Fruit fly (Drosophila melanogaster) whole organism, embryonic: ENCODE measurements around the gene CG14362.

Experiments
- Adf1 ChIP-seq: fragments of 200-800 bp; sonication (Bioruptor generic); IDR thresholded peaks from 2 replicates; pipeline ENCODE4 v1.3.6; 2022; ENCODE audit warnings: missing biosample characterization, missing genetic modification characterization
- Asciz ChIP-seq: fragments of 200-800 bp; sonication (Bioruptor generic); optimal IDR thresholded peaks from 2 replicates; lab custom pipeline; 2017; ENCODE audit warnings: missing biosample characterization, mild to moderate bottlenecking, missing genetic modification characterization, missing genetic modification reagents
- B-H1 ChIP-seq: fragments of 200-800 bp; sonication (Bioruptor generic); IDR thresholded peaks from 3 replicates; pipeline ENCODE4 v1.3.6; 2022; ENCODE audit warnings: missing biosample characterization, missing genetic modification characterization
- Bdp1 ChIP-seq: fragments of 200-800 bp; sonication (Bioruptor generic); optimal IDR thresholded peaks from 3 replicates; lab custom pipeline; 2016; ENCODE audit warnings: missing biosample characterization, missing genetic modification characterization
- CG10267 ChIP-seq: fragments of 200-800 bp; sonication (Bioruptor generic); optimal IDR thresholded peaks from 2 replicates; lab custom pipeline; 2018; ENCODE audit warnings: missing biosample characterization, mild to moderate bottlenecking, missing genetic modification characterization, moderate library complexity
- CG10543 ChIP-seq: fragments of 200-800 bp; sonication (Bioruptor generic); optimal IDR thresholded peaks from 3 replicates; lab custom pipeline; 2017; ENCODE audit warnings: missing biosample characterization, mild to moderate bottlenecking, missing genetic modification characterization, moderate library complexity
- CG10979 ChIP-seq: fragments of 200-800 bp; sonication (Bioruptor generic); optimal IDR thresholded peaks from 2 replicates; lab custom pipeline; 2018; ENCODE audit warnings: missing biosample characterization, mild to moderate bottlenecking, missing genetic modification characterization, moderate library complexity
- CG12104 ChIP-seq: fragments of 200-800 bp; sonication (Bioruptor generic); optimal IDR thresholded peaks from 3 replicates; lab custom pipeline; 2016; ENCODE audit warnings: missing biosample characterization, missing genetic modification characterization
- CG12391 ChIP-seq: fragments of 200-800 bp; sonication (Bioruptor generic); optimal IDR thresholded peaks from 3 replicates; lab custom pipeline; 2018; ENCODE audit warnings: missing biosample characterization, mild to moderate bottlenecking, missing genetic modification characterization, moderate library complexity
- CG14860 ChIP-seq: fragments of 200-800 bp; sonication (Bioruptor generic); IDR thresholded peaks from 3 replicates; pipeline ENCODE4 v1.3.6; 2022; ENCODE audit warnings: missing biosample characterization, missing genetic modification characterization; ENCODE audit not compliant: partially characterized antibody
- CG2129 ChIP-seq: fragments of 200-800 bp; sonication (Bioruptor generic); IDR thresholded peaks from 2 replicates; pipeline ENCODE4 v1.3.6; 2022; ENCODE audit warnings: missing biosample characterization, missing genetic modification characterization; ENCODE audit not compliant: partially characterized antibody
- CG30403 ChIP-seq: fragments of 200-800 bp; sonication (Bioruptor generic); optimal IDR thresholded peaks from 3 replicates; lab custom pipeline; 2016; ENCODE audit warnings: missing biosample characterization, missing genetic modification characterization
- CG31365 ChIP-seq: fragments of 200-800 bp; sonication (Bioruptor generic); optimal IDR thresholded peaks from 2 replicates; lab custom pipeline; 2018; ENCODE audit warnings: missing biosample characterization, mild to moderate bottlenecking, missing genetic modification characterization
- CG3163 ChIP-seq: fragments of 200-800 bp; sonication (Bioruptor generic); optimal IDR thresholded peaks from 3 replicates; lab custom pipeline; 2016; ENCODE audit warnings: missing biosample characterization, missing genetic modification characterization
- CG6272 ChIP-seq: fragments of 200-800 bp; sonication (Bioruptor generic); IDR thresholded peaks from 2 replicates; pipeline ENCODE4 v1.3.6; 2022; ENCODE audit warnings: missing biosample characterization, missing genetic modification characterization
- CG7745 ChIP-seq: fragments of 200-800 bp; sonication (Bioruptor generic); optimal IDR thresholded peaks from 2 replicates; lab custom pipeline; 2018; ENCODE audit warnings: missing biosample characterization, mild to moderate bottlenecking, missing genetic modification characterization, moderate library complexity
- CG7786 ChIP-seq: fragments of 200-800 bp; sonication (Bioruptor generic); optimal IDR thresholded peaks from 2 replicates; lab custom pipeline; 2016; ENCODE audit warnings: missing biosample characterization, missing genetic modification characterization
- CG7963 ChIP-seq: fragments of 200-800 bp; sonication (Bioruptor generic); IDR thresholded peaks from 3 replicates; pipeline ENCODE4 v1.3.6; 2022; ENCODE audit warnings: missing biosample characterization, missing genetic modification characterization; ENCODE audit not compliant: partially characterized antibody
- CG7987 ChIP-seq: fragments of 200-800 bp; sonication (Bioruptor generic); optimal IDR thresholded peaks from 2 replicates; lab custom pipeline; 2018; ENCODE audit warnings: missing biosample characterization, mild to moderate bottlenecking, missing genetic modification characterization, moderate library complexity
- CG8089 ChIP-seq: fragments of 200-800 bp; sonication (Bioruptor generic); optimal IDR thresholded peaks from 3 replicates; lab custom pipeline; 2016; ENCODE audit warnings: missing biosample characterization, missing genetic modification characterization
- CG9437 ChIP-seq: fragments of 200-800 bp; sonication (Bioruptor generic); optimal IDR thresholded peaks from 2 replicates; lab custom pipeline; 2018; ENCODE audit warnings: missing biosample characterization, mild to moderate bottlenecking, missing genetic modification characterization
- D19A ChIP-seq: fragments of 200-800 bp; optimal IDR thresholded peaks from 3 replicates; lab custom pipeline; 2019; ENCODE audit warnings: missing biosample characterization, mild to moderate bottlenecking, missing genetic modification characterization, moderate library complexity
- Fer3 ChIP-seq: fragments of 200-800 bp; sonication (Bioruptor generic); optimal IDR thresholded peaks from 2 replicates; lab custom pipeline; 2018; ENCODE audit warnings: missing biosample characterization, mild to moderate bottlenecking, missing genetic modification characterization, moderate library complexity
- HLH3B ChIP-seq: fragments of 200-800 bp; sonication (Bioruptor generic); IDR thresholded peaks from 2 replicates; pipeline ENCODE4 v1.3.6; 2022; ENCODE audit warnings: missing biosample characterization, missing genetic modification characterization
- NC2β ChIP-seq: fragments of 200-800 bp; sonication (Bioruptor generic); optimal IDR thresholded peaks from 2 replicates; lab custom pipeline; 2016; ENCODE audit warnings: missing biosample characterization, missing genetic modification characterization
- Nf-YA ChIP-seq: fragments of 200-800 bp; sonication (Bioruptor generic); IDR thresholded peaks from 2 replicates; pipeline ENCODE4 v1.3.6; 2022; ENCODE audit warnings: missing biosample characterization, missing genetic modification characterization
- PHDP ChIP-seq: fragments of 200-800 bp; sonication (Bioruptor generic); optimal IDR thresholded peaks from 3 replicates; lab custom pipeline; 2018; ENCODE audit warnings: missing biosample characterization, mild to moderate bottlenecking, missing genetic modification characterization, moderate library complexity
- Stat92E ChIP-seq, 3 experiments: fragments of >200 bp in 2 of 3; fragments of 200-800 bp in 1 of 3; sonication (Bioruptor generic) in 1 of 3; optimal IDR thresholded peaks; 2 replicates each; lab custom pipeline; 2017 to 2019; ENCODE audit warnings: missing biosample characterization in 3 of 3, missing genetic modification characterization in 3 of 3, mild to moderate bottlenecking in 1 of 3, moderate library complexity in 1 of 3
- ase ChIP-seq: fragments of 200-800 bp; sonication (Bioruptor generic); IDR thresholded peaks from 3 replicates; pipeline ENCODE4 v1.3.6; 2022; ENCODE audit warnings: missing biosample characterization, missing genetic modification characterization
- ci ChIP-seq: fragments of 200-800 bp; sonication (Bioruptor generic); IDR thresholded peaks from 3 replicates; pipeline ENCODE4 v1.3.6; 2022; ENCODE audit warnings: missing biosample characterization, missing genetic modification characterization
- crp ChIP-seq, 2 experiments: fragments of 200-800 bp; sonication (Bioruptor generic); optimal IDR thresholded peaks; 2 replicates in 1 of 2; 3 replicates in 1 of 2; lab custom pipeline; 2017; ENCODE audit warnings: missing biosample characterization in 2 of 2, missing genetic modification characterization in 2 of 2, mild to moderate bottlenecking in 1 of 2, moderate library complexity in 1 of 2
- dan ChIP-seq: fragments of 200-800 bp; sonication (Bioruptor generic); IDR thresholded peaks from 2 replicates; pipeline ENCODE4 v1.3.6; 2022; ENCODE audit warnings: missing biosample characterization, missing genetic modification characterization
- dmrt11E ChIP-seq: fragments of 200-800 bp; sonication (Bioruptor generic); optimal IDR thresholded peaks from 3 replicates; lab custom pipeline; 2018; ENCODE audit warnings: missing biosample characterization, mild to moderate bottlenecking, missing genetic modification characterization, moderate library complexity
- dpn ChIP-seq, 2 experiments: fragments of 200-800 bp; sonication (Bioruptor generic); optimal IDR thresholded peaks; 3 replicates each; lab custom pipeline; 2016; ENCODE audit warnings: missing biosample characterization in 2 of 2, missing genetic modification characterization in 2 of 2
- gfzf ChIP-seq: fragments of 200-800 bp; sonication (Bioruptor generic); optimal IDR thresholded peaks from 2 replicates; lab custom pipeline; 2016; ENCODE audit warnings: missing biosample characterization, mild to moderate bottlenecking, missing genetic modification characterization, moderate library complexity
- grau ChIP-seq: fragments of 200-800 bp; optimal IDR thresholded peaks from 3 replicates; lab custom pipeline; 2019; ENCODE audit warnings: missing biosample characterization, mild to moderate bottlenecking, missing genetic modification characterization, moderate library complexity
- ind ChIP-seq: fragments of 200-800 bp; sonication (Bioruptor generic); optimal IDR thresholded peaks from 3 replicates; lab custom pipeline; 2016; ENCODE audit warnings: missing biosample characterization, missing genetic modification characterization
- ken ChIP-seq: fragments of 200-800 bp; sonication (Bioruptor generic); IDR thresholded peaks from 3 replicates; pipeline ENCODE4 v1.3.6; 2022; ENCODE audit warnings: missing biosample characterization, missing genetic modification characterization
- lmd ChIP-seq: fragments of 200-800 bp; sonication (Bioruptor generic); IDR thresholded peaks from 2 replicates; pipeline ENCODE4 v1.3.6; 2022; ENCODE audit warnings: missing biosample characterization, missing genetic modification characterization
- lola ChIP-seq, 3 experiments: fragments of >200 bp in 2 of 3; fragments of 200-800 bp in 1 of 3; sonication (Bioruptor generic) in 1 of 3; optimal IDR thresholded peaks; 2 replicates each; lab custom pipeline; 2017 to 2019; ENCODE audit warnings: missing biosample characterization in 3 of 3, missing genetic modification characterization in 3 of 3, mild to moderate bottlenecking in 1 of 3, moderate library complexity in 1 of 3
- nerfin-2 ChIP-seq: fragments of 200-800 bp; sonication (Bioruptor generic); IDR thresholded peaks from 2 replicates; pipeline ENCODE4 v1.3.6; 2022; ENCODE audit warnings: missing biosample characterization, missing genetic modification characterization; ENCODE audit not compliant: partially characterized antibody
- oc ChIP-seq: fragments of 200-800 bp; sonication (Bioruptor generic); optimal IDR thresholded peaks from 2 replicates; lab custom pipeline; 2018; ENCODE audit warnings: missing biosample characterization, mild to moderate bottlenecking, missing genetic modification characterization, moderate library complexity
- ranshi ChIP-seq: fragments of 200-800 bp; sonication (Bioruptor generic); IDR thresholded peaks from 2 replicates; pipeline ENCODE4 v1.3.6; 2022; ENCODE audit warnings: missing biosample characterization, missing genetic modification characterization
- shn ChIP-seq: fragments of 200-800 bp; sonication (Bioruptor generic); optimal IDR thresholded peaks from 3 replicates; lab custom pipeline; 2016; ENCODE audit warnings: missing biosample characterization, missing genetic modification characterization
- sim ChIP-seq: fragments of 200-800 bp; sonication (Bioruptor generic); IDR thresholded peaks from 2 replicates; pipeline ENCODE4 v1.3.6; 2022; ENCODE audit warnings: missing biosample characterization, missing genetic modification characterization
- tgo ChIP-seq: fragments of 200-800 bp; sonication (Bioruptor generic); IDR thresholded peaks from 3 replicates; pipeline ENCODE4 v1.3.6; 2022; ENCODE audit warnings: missing biosample characterization, missing genetic modification characterization
- tin ChIP-seq: fragments of 200-800 bp; sonication (Bioruptor generic); optimal IDR thresholded peaks from 3 replicates; lab custom pipeline; 2016; ENCODE audit warnings: missing biosample characterization, missing genetic modification characterization
- twi ChIP-seq: fragments of 200-800 bp; optimal IDR thresholded peaks from 2 replicates; lab custom pipeline; 2019; ENCODE audit warnings: missing biosample characterization, mild to moderate bottlenecking, missing genetic modification characterization, moderate library complexity
- vvl ChIP-seq: fragments of 200-800 bp; sonication (Bioruptor generic); IDR thresholded peaks from 2 replicates; pipeline ENCODE4 v1.3.6; 2022; ENCODE audit warnings: missing biosample characterization, missing genetic modification characterization
- zfh1 ChIP-seq: fragments of 200-800 bp; sonication (Bioruptor generic); IDR thresholded peaks from 3 replicates; pipeline ENCODE4 v1.3.6; 2022; ENCODE audit warnings: missing biosample characterization, missing genetic modification characterization

Gene CG14362

DNA sequence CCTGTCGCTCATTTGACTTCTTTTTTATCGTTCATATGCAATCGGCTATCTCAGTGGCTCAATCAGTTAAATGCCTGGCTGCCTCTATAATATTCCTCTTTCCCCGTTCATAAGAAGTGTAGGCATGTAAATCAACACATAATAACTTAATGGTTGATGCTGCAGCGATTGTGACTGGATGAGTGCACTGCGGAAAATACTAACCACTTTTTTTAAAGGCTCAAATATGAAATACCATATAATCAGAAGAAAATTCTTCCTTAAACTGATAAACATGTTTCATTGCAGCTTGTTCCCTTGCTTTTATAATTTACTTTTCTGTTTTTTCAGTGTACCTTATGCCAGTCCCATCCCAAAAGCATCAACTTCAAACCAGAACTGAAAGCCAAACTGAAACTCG lies 29.7 kb upstream of the CG14362 start (continued):
- TF ChIP-seq zfh1 (GFP tag; lab: Robert Waterston, UW) (peak; percentile 70), CG10979 (tag; lab: Kevin White, UChicago) (peak; percentile 67), dpn (GFP tag; optimal IDR thresholded peaks at IDR 0.05; lab: Kevin White, UChicago) (peak in 1 of 2 experiments; percentile 32), lmd (0 out of 2 replicates have a peak, but pooled peaks have one; percentile 7), B-H1 (GFP tag; lab: Robert Waterston, UW) (0 out of 3 replicates have a peak, but pooled peaks have one; percentile 21), grau (tag; lab: Kevin White, UChicago) (peak; percentile 17), sim (GFP tag; lab: Robert Waterston, UW) (no peak), CG10267 (tag; lab: Kevin White, UChicago) (peak; percentile 47), Asciz (GFP tag; lab: Kevin White, UChicago) (no peak), crp (GFP tag; optimal IDR thresholded peaks at IDR 0.05; lab: Kevin White, UChicago) (no peak), ken (GFP tag; lab: Robert Waterston, UW) (0 out of 3 replicates have a peak, but pooled peaks have one; percentile 27), PHDP (no peak), CG7786 (no peak), CG7987 (GFP tag; lab: Kevin White, UChicago) (no peak), tin (GFP tag; lab: Kevin White, UChicago) (peak; percentile 53), dan (GFP tag; lab: Robert Waterston, UW) (no peak), ind (no peak), Adf1 (GFP tag; lab: Robert Waterston, UW) (no peak), HLH3B (GFP tag; lab: Robert Waterston, UW) (peak; percentile 33; the same call in 1 of the 2 replicates), nerfin-2 (no peak), CG2129 (no peak), dmrt11E (tag; lab: Kevin White, UChicago) (peak; percentile 66), CG8089 (GFP tag; lab: Kevin White, UChicago) (peak; percentile 10), tgo (GFP tag; lab: Robert Waterston, UW) (0 out of 3 replicates have a peak, but pooled peaks have one; percentile 19), Stat92E (GFP tag; optimal IDR thresholded peaks at IDR 0.05; lab: Kevin White, UChicago) (peak in 1 of 3 experiments; percentile 0), CG30403 (GFP tag; lab: Kevin White, UChicago) (peak; percentile 28), ase (GFP tag; lab: Robert Waterston, UW) (peak; percentile 49; the same call in 1 of the 3 replicates), CG31365 (tag; lab: Kevin White, UChicago) (no peak), CG7745 (tag; lab: Kevin White, UChicago) (no peak), Bdp1 (GFP tag; lab: Kevin White, UChicago) (no peak), gfzf (GFP tag; lab: Kevin White, UChicago) (no peak), ci (peak; percentile 62; the same call in 2 of the 3 replicates), CG9437 (GFP tag; lab: Kevin White, UChicago) (no peak), CG14860 (GFP tag; lab: Robert Waterston, UW) (no peak), CG12104 (GFP tag; lab: Kevin White, UChicago) (no peak), oc (tag; lab: Kevin White, UChicago) (no peak), twi (tag; lab: Kevin White, UChicago) (no peak), lola (GFP tag; optimal IDR thresholded peaks at IDR 0.05; lab: Kevin White, UChicago) (peak in 1 of 3 experiments; percentile 53), Nf-YA (GFP tag; lab: Robert Waterston, UW) (0 out of 2 replicates have a peak, but pooled peaks have one; percentile 30), CG10543 (no peak), Fer3 (tag; lab: Kevin White, UChicago) (no peak), shn (GFP tag; lab: Kevin White, UChicago) (no peak), D19A (peak; percentile 33), CG6272 (no peak), ranshi (peak; percentile 56; the same call in 1 of the 2 replicates), CG3163 (GFP tag; lab: Kevin White, UChicago) (no peak), NC2β (GFP tag; lab: Kevin White, UChicago) (peak; percentile 12), vvl (GFP tag; lab: Robert Waterston, UW) (peak; percentile 58; the same call in 1 of the 2 replicates), CG12391 (tag; lab: Kevin White, UChicago) (peak; percentile 36), CG7963 (GFP tag; lab: Robert Waterston, UW) (no peak)
